Worm (Caenorhabditis elegans) whole organism, mixed stage, embryonic: ENCODE measurements around the gene wdr-83.

Source experiments
- M03D4.4 ChIP-seq: sonication (generic microtip); optimal IDR thresholded peaks from 2 replicates; lab custom pipeline; 2017; ENCODE audit warnings: mild to moderate bottlenecking, missing genetic modification characterization, missing compliant biosample characterization
- bed-3 ChIP-seq: fragments of 200-800 bp; sonication (Bioruptor generic); optimal IDR thresholded peaks from 3 replicates; lab custom pipeline; 2018; ENCODE audit warnings: mild to moderate bottlenecking, missing genetic modification characterization, moderate library complexity, missing compliant biosample characterization
- blmp-1 ChIP-seq: fragments of 150-350 bp; optimal IDR thresholded peaks from 2 replicates; lab custom pipeline; 2014; ENCODE audit warnings: missing biosample characterization, missing genetic modification characterization
- ceh-39 ChIP-seq: fragments of 150-350 bp; optimal IDR thresholded peaks from 2 replicates; lab custom pipeline; 2014; ENCODE audit warnings: missing biosample characterization, missing genetic modification characterization
- ceh-43 ChIP-seq: fragments of 200-800 bp; sonication (Bioruptor generic); optimal IDR thresholded peaks from 2 replicates; lab custom pipeline; 2018; ENCODE audit warnings: mild to moderate bottlenecking, missing genetic modification characterization, moderate library complexity, missing compliant biosample characterization
- ceh-83 ChIP-seq: fragments of 200-800 bp; sonication (Bioruptor generic); optimal IDR thresholded peaks from 2 replicates; lab custom pipeline; 2018; ENCODE audit warnings: mild to moderate bottlenecking, missing genetic modification characterization, missing compliant biosample characterization
- ces-1 ChIP-seq: fragments of 150-350 bp; optimal IDR thresholded peaks from 2 replicates; lab custom pipeline; 2014; ENCODE audit warnings: missing biosample characterization, missing genetic modification reagents, missing genetic modification characterization
- drap-1 ChIP-seq: fragments of 200-800 bp; sonication (Bioruptor generic); optimal IDR thresholded peaks from 3 replicates; lab custom pipeline; 2018; ENCODE audit warnings: mild to moderate bottlenecking, missing genetic modification characterization, missing compliant biosample characterization
- elt-1 ChIP-seq: sonication (generic microtip); optimal IDR thresholded peaks from 2 replicates; lab custom pipeline; 2017; ENCODE audit warnings: missing genetic modification characterization, mild to moderate bottlenecking, missing compliant biosample characterization, antibody characterized with exemption, moderate library complexity, borderline replicate concordance; ENCODE audit not compliant: insufficient read depth
- flh-1 ChIP-seq: fragments of 200-800 bp; sonication (Bioruptor generic); optimal IDR thresholded peaks from 2 replicates; lab custom pipeline; 2018; ENCODE audit warnings: mild to moderate bottlenecking, missing genetic modification characterization, moderate library complexity, missing compliant biosample characterization
- ham-2 ChIP-seq: fragments of 200-800 bp; sonication (Bioruptor generic); optimal IDR thresholded peaks from 2 replicates; lab custom pipeline; 2018; ENCODE audit warnings: mild to moderate bottlenecking, missing genetic modification characterization, missing compliant biosample characterization
- hlh-1 ChIP-seq: fragments of 150-350 bp; optimal IDR thresholded peaks from 2 replicates; lab custom pipeline; 2014; ENCODE audit warnings: missing biosample characterization, missing genetic modification reagents, missing genetic modification characterization
- lin-13 ChIP-seq: fragments of 150-350 bp; optimal IDR thresholded peaks from 2 replicates; lab custom pipeline; 2014; ENCODE audit warnings: missing biosample characterization, missing genetic modification characterization
- lin-32 ChIP-seq: fragments of 200-800 bp; sonication (Bioruptor generic); optimal IDR thresholded peaks from 2 replicates; lab custom pipeline; 2018; ENCODE audit warnings: mild to moderate bottlenecking, missing genetic modification characterization, missing compliant biosample characterization
- lsy-2 ChIP-seq: fragments of 150-350 bp; optimal IDR thresholded peaks from 2 replicates; lab custom pipeline; 2014; ENCODE audit warnings: missing biosample characterization, missing genetic modification characterization
- mab-5 ChIP-seq: fragments of 150-350 bp; optimal IDR thresholded peaks from 2 replicates; lab custom pipeline; 2014; ENCODE audit warnings: missing biosample characterization, missing genetic modification characterization
- mep-1 ChIP-seq: fragments of 150-350 bp; optimal IDR thresholded peaks from 2 replicates; lab custom pipeline; 2017; ENCODE audit warnings: missing biosample characterization, missing genetic modification reagents, missing genetic modification characterization, inconsistent platforms
- mls-2 ChIP-seq: sonication (generic microtip); optimal IDR thresholded peaks from 2 replicates; lab custom pipeline; 2016; ENCODE audit warnings: mild to moderate bottlenecking, missing genetic modification characterization, moderate library complexity, missing compliant biosample characterization
- nhr-12 ChIP-seq: fragments of 150-350 bp; optimal IDR thresholded peaks from 2 replicates; lab custom pipeline; 2014; ENCODE audit warnings: missing biosample characterization, missing genetic modification characterization
- nhr-2 ChIP-seq: fragments of 150-350 bp; optimal IDR thresholded peaks from 2 replicates; lab custom pipeline; 2014; ENCODE audit warnings: missing biosample characterization, missing genetic modification characterization
- nhr-237 ChIP-seq: fragments of 150-350 bp; optimal IDR thresholded peaks from 2 replicates; lab custom pipeline; 2014; ENCODE audit warnings: missing biosample characterization, missing genetic modification characterization
- nhr-28 ChIP-seq: fragments of 150-350 bp; optimal IDR thresholded peaks from 2 replicates; lab custom pipeline; 2014; ENCODE audit warnings: missing biosample characterization, missing genetic modification characterization
- nhr-76 ChIP-seq: sonication (generic microtip); optimal IDR thresholded peaks from 2 replicates; lab custom pipeline; 2017; ENCODE audit warnings: missing biosample characterization, missing genetic modification characterization
- pha-4 ChIP-seq: fragments of 150-350 bp; optimal IDR thresholded peaks from 2 replicates; lab custom pipeline; 2018; ENCODE audit warnings: missing biosample characterization, missing genetic modification reagents, missing genetic modification characterization
- sem-2 ChIP-seq: fragments of 200-800 bp; sonication (Bioruptor generic); optimal IDR thresholded peaks from 2 replicates; lab custom pipeline; 2018; ENCODE audit warnings: mild to moderate bottlenecking, missing genetic modification characterization, missing compliant biosample characterization
- snpc-4 ChIP-seq: fragments of 150-350 bp; optimal IDR thresholded peaks from 2 replicates; lab custom pipeline; 2014; ENCODE audit warnings: missing biosample characterization, missing genetic modification characterization
- sptf-1 ChIP-seq: sonication (generic microtip); optimal IDR thresholded peaks from 2 replicates; lab custom pipeline; 2017; ENCODE audit warnings: mild to moderate bottlenecking, missing genetic modification characterization, moderate library complexity, missing compliant biosample characterization
- tbx-8 ChIP-seq: fragments of 200-800 bp; sonication (Bioruptor generic); optimal IDR thresholded peaks from 2 replicates; lab custom pipeline; 2018; ENCODE audit warnings: mild to moderate bottlenecking, missing genetic modification characterization, moderate library complexity, missing compliant biosample characterization
- unc-120 ChIP-seq: sonication (generic microtip); optimal IDR thresholded peaks from 2 replicates; lab custom pipeline; 2017; ENCODE audit warnings: missing genetic modification characterization, missing compliant biosample characterization; ENCODE audit not compliant: poor library complexity, severe bottlenecking
- unc-39 ChIP-seq: fragments of 150-350 bp; optimal IDR thresholded peaks from 2 replicates; lab custom pipeline; 2014; ENCODE audit warnings: missing biosample characterization, missing genetic modification characterization
- zip-8 ChIP-seq: fragments of 150-350 bp; optimal IDR thresholded peaks from 2 replicates; lab custom pipeline; 2014; ENCODE audit warnings: missing biosample characterization, missing genetic modification characterization

wdr-83 gene

ce11 chrII:4998657-4999056 lies 32.9 kb downstream of the wdr-83 start, which contains the start of gene F59A6.11:
Gene F59A6.11, minus strand, starts transcription at chrII:4998757.
- no peak for TF ChIP-seq nhr-2
- no peak for TF ChIP-seq unc-39
- no peak for TF ChIP-seq mep-1 (tag; lab: Kevin White, UChicago)
- TF ChIP-seq ceh-43, result no peak
- TF ChIP-seq drap-1 (GFP tag; lab: Kevin White, UChicago), result no peak
- no peak for TF ChIP-seq blmp-1 (tag; lab: Kevin White, UChicago)
- TF ChIP-seq M03D4.4 (tag; lab: Kevin White, UChicago), result no peak
- no peak for TF ChIP-seq flh-1
- no peak for TF ChIP-seq nhr-12 (tag; lab: Kevin White, UChicago)
- TF ChIP-seq mls-2, result no peak
- TF ChIP-seq tbx-8, result no peak
- no peak for TF ChIP-seq ces-1 (GFP tag; lab: Kevin White, UChicago)
- no peak for TF ChIP-seq bed-3

ce11 chrII:4994939-4995338 lies 36.6 kb downstream of the wdr-83 start, which contains the start of gene rnh-1.0:
Gene rnh-1.0, plus strand, starts transcription at chrII:4995327.
- TF ChIP-seq snpc-4 (tag; lab: Kevin White, UChicago) (no peak), ces-1 (GFP tag; lab: Kevin White, UChicago) (no peak), bed-3 (no peak), pha-4 (tag; lab: Kevin White, UChicago) (no peak), unc-120 (tag; lab: Kevin White, UChicago) (no peak), mab-5 (tag; lab: Kevin White, UChicago) (no peak), sem-2 (GFP tag; lab: Kevin White, UChicago) (no peak), ceh-39 (tag; lab: Kevin White, UChicago) (no peak), lin-13 (tag; lab: Kevin White, UChicago) (no peak), elt-1 (tag; lab: Kevin White, UChicago) (no peak), nhr-2 (no peak)

ce11 chrII:4993530-4994192 lies 37.9 kb downstream of the wdr-83 start, which contains the start of the genes eif-1 and vps-24:
Gene eif-1, minus strand, starts transcription at chrII:4993580.
Gene vps-24, plus strand, starts transcription at chrII:4993998.
- peak; percentile 77 for TF ChIP-seq ces-1 (GFP tag; lab: Kevin White, UChicago)
- TF ChIP-seq lin-13 (tag; lab: Kevin White, UChicago), result peak; percentile 2
- peak; percentile 6 for TF ChIP-seq nhr-237 (tag; lab: Kevin White, UChicago)
- TF ChIP-seq unc-39, result no peak
- peak; percentile 29 for TF ChIP-seq lsy-2

DNA sequence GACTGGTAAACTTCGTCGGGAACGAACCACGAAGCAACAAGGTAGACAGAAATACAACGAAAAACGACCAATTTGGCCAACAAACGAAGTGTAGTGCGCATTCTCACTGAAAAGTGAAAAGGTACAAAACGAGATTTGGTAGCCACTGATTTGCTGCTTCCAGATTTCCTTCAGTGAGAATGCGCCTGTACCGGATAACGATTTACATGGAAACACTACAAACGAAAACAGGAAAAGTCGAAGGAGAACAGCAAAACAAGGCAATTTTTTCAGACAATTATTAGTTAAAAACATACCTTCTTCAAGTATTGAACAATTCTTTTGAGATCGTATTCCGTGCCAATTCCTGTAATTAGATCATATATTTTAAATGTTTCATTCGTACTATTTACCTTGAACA lies 38.5 kb downstream of the wdr-83 start, which contains the start of gene pigb-1:
TSS of gene pigb-1 (minus strand) at position 101 of the 400 bp plus-strand sequence.
- no peak for TF ChIP-seq drap-1 (GFP tag; lab: Kevin White, UChicago)
- TF ChIP-seq sptf-1 (tag; lab: Kevin White, UChicago), result no peak
- no peak for TF ChIP-seq nhr-237 (tag; lab: Kevin White, UChicago)
- TF ChIP-seq tbx-8, result no peak
- no peak for TF ChIP-seq hlh-1 (tag; lab: Kevin White, UChicago)
- no peak for TF ChIP-seq ceh-83
- TF ChIP-seq sem-2 (GFP tag; lab: Kevin White, UChicago), result no peak
- no peak for TF ChIP-seq nhr-76 (tag; lab: Kevin White, UChicago)
- TF ChIP-seq pha-4 (tag; lab: Kevin White, UChicago), result no peak
- TF ChIP-seq ceh-39 (tag; lab: Kevin White, UChicago), result no peak
- TF ChIP-seq lsy-2, result no peak
- TF ChIP-seq nhr-12 (tag; lab: Kevin White, UChicago), result no peak

ce11 chrII:4989802-4990201 lies 41.7 kb downstream of the wdr-83 start, which contains the start of gene T27F7.12:
Gene T27F7.12, plus strand, starts transcription at chrII:4990102.
- TF ChIP-seq tbx-8, result no peak
- TF ChIP-seq ham-2, result no peak
- TF ChIP-seq mls-2, result no peak
- no peak for TF ChIP-seq unc-120 (tag; lab: Kevin White, UChicago)
- no peak for TF ChIP-seq nhr-76 (tag; lab: Kevin White, UChicago)
- TF ChIP-seq snpc-4 (tag; lab: Kevin White, UChicago), result no peak
- no peak for TF ChIP-seq nhr-237 (tag; lab: Kevin White, UChicago)

DNA sequence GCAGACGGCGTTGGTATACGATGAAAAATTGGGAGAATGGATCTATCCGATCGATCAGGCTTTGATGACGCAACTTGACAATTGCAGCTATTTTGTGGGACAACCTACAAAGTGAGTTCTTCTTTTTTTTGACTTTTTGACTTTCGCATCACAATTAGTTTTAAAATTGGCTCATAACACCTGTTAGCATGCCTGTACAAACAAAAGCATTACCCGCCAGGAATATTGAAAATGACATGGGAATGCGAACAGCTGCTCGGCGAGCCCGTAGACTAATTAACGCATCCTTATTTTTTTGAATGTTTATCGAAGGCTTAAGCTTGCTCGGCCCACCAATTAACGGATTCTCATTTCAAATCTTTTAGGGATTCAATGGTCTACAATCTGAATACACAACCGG lies 44.3 kb downstream of the wdr-83 start:
- TF ChIP-seq tbx-8 (no peak), unc-120 (tag; lab: Kevin White, UChicago) (no peak), zip-8 (tag; lab: Kevin White, UChicago) (peak; percentile 10), hlh-1 (tag; lab: Kevin White, UChicago) (no peak), nhr-76 (tag; lab: Kevin White, UChicago) (no peak), ham-2 (no peak), nhr-28 (no peak), snpc-4 (tag; lab: Kevin White, UChicago) (no peak), ces-1 (GFP tag; lab: Kevin White, UChicago) (no peak), sptf-1 (tag; lab: Kevin White, UChicago) (no peak), elt-1 (tag; lab: Kevin White, UChicago) (no peak), lin-32 (GFP tag; lab: Kevin White, UChicago) (peak; percentile 92), nhr-2 (no peak), flh-1 (no peak), ceh-39 (tag; lab: Kevin White, UChicago) (no peak), pha-4 (tag; lab: Kevin White, UChicago) (no peak), bed-3 (no peak)
- TF ChIP-seq, all 35 proteins: peak for 2
